Fruit fly (Drosophila melanogaster): ENCODE data around the gene CG8607.

CG8607 gene

dm6 chr3L:7323348-7323747 is 3.5 kb downstream of the CG8607 start, which contains the start of the genes RhoGEF4 and Rint1 (continued):
- no peak for TF ChIP-seq CG8765 (GFP tag; IDR thresholded peaks at IDR 0.05)
- TF ChIP-seq Ets65A (GFP tag): peak; percentile 95
- peak; percentile 62; the same call in 2 of the 3 replicates for TF ChIP-seq jigr1 (GFP tag; IDR thresholded peaks at IDR 0.05)
- peak; percentile 78 for TF ChIP-seq az2 (GFP tag; optimal IDR thresholded peaks at IDR 0.05)
- TF ChIP-seq CG31365 (tag; optimal IDR thresholded peaks at IDR 0.05): no peak
- TF ChIP-seq gsb-n (tag; optimal IDR thresholded peaks at IDR 0.05): no peak
- no peak for TF ChIP-seq tio (GFP tag; optimal IDR thresholded peaks at IDR 0.05)
- TF ChIP-seq CG2678 (tag; optimal IDR thresholded peaks at IDR 0.05): no peak
- TF ChIP-seq sens-2 (GFP tag; IDR thresholded peaks at IDR 0.05): no peak
- peak; percentile 52; the same call in 1 of the 2 replicates for TF ChIP-seq HLH3B (GFP tag; IDR thresholded peaks at IDR 0.05)
- peak; percentile 54 for TF ChIP-seq bcd (GFP tag; optimal IDR thresholded peaks at IDR 0.05)
- peak; percentile 77 for TF ChIP-seq Abd-B (GFP tag; optimal IDR thresholded peaks at IDR 0.05)
- TF ChIP-seq CG14667 (GFP tag; IDR thresholded peaks at IDR 0.05): peak; percentile 56
- TF ChIP-seq otp (GFP tag; IDR thresholded peaks at IDR 0.05): no peak
- TF ChIP-seq Drgx (GFP tag; IDR thresholded peaks at IDR 0.05): no peak
- no peak for TF ChIP-seq CrebB (tag; optimal IDR thresholded peaks at IDR 0.05)
- TF ChIP-seq Vsx1 (GFP tag; optimal IDR thresholded peaks at IDR 0.05): no peak
- no peak for TF ChIP-seq twi (tag; optimal IDR thresholded peaks at IDR 0.05)
- TF ChIP-seq HLHmδ (GFP tag; optimal IDR thresholded peaks at IDR 0.05): no peak
- TF ChIP-seq CG16813 (GFP tag; IDR thresholded peaks at IDR 0.05; ENCODE audit: partially characterized antibody): peak; percentile 34; the same call in 1 of the 3 replicates
- TF ChIP-seq hb (GFP tag; IDR thresholded peaks at IDR 0.05; ENCODE audit: partially characterized antibody): no peak
- TF ChIP-seq mld (GFP tag; IDR thresholded peaks at IDR 0.05; ENCODE audit: partially characterized antibody): no peak
- TF ChIP-seq sug (tag; optimal IDR thresholded peaks at IDR 0.05): peak; percentile 73
- peak; percentile 44 for TF ChIP-seq pho (GFP tag; optimal IDR thresholded peaks at IDR 0.05)
- peak; percentile 81 for TF ChIP-seq CG2712 (tag; optimal IDR thresholded peaks at IDR 0.05)
- TF ChIP-seq Hey (tag; optimal IDR thresholded peaks at IDR 0.05): no peak
- TF ChIP-seq CG7987 (GFP tag; optimal IDR thresholded peaks at IDR 0.05): peak; percentile 13
- peak; percentile 73 for TF ChIP-seq CG31441 (GFP tag; IDR thresholded peaks at IDR 0.05)
- no peak for TF ChIP-seq ATbp (GFP tag; optimal IDR thresholded peaks at IDR 0.05)
- TF ChIP-seq kah (GFP tag; optimal IDR thresholded peaks at IDR 0.05): peak; percentile 36
- peak; percentile 67 for TF ChIP-seq CG18599 (GFP tag; optimal IDR thresholded peaks at IDR 0.05)
- TF ChIP-seq HmgZ (tag; optimal IDR thresholded peaks at IDR 0.05): peak; percentile 85
- TF ChIP-seq dimm (GFP tag; IDR thresholded peaks at IDR 0.05): peak; percentile 41; the same call in 1 of the 2 replicates
- TF ChIP-seq CG10274 (GFP tag; optimal IDR thresholded peaks at IDR 0.05): no peak
- no peak for TF ChIP-seq rib (GFP tag; IDR thresholded peaks at IDR 0.05)
- TF ChIP-seq CG2120 (GFP tag; optimal IDR thresholded peaks at IDR 0.05): peak; percentile 80
- no peak for TF ChIP-seq CG11504 (tag; optimal IDR thresholded peaks at IDR 0.05)
- TF ChIP-seq CG1233 (GFP tag; optimal IDR thresholded peaks at IDR 0.05): no peak
- no peak for TF ChIP-seq nerfin-2 (GFP tag; IDR thresholded peaks at IDR 0.05; ENCODE audit: partially characterized antibody)
- no peak for TF ChIP-seq CG8281 (tag; optimal IDR thresholded peaks at IDR 0.05)
- TF ChIP-seq Ets97D (GFP tag; optimal IDR thresholded peaks at IDR 0.05): peak; percentile 70
- TF ChIP-seq CG18619 (GFP tag; optimal IDR thresholded peaks at IDR 0.05): peak; percentile 62
- TF ChIP-seq CG7745 (tag; optimal IDR thresholded peaks at IDR 0.05): no peak
- peak; percentile 34; the same call in 1 of the 2 replicates for TF ChIP-seq ro (GFP tag; IDR thresholded peaks at IDR 0.05)
- peak; percentile 41 for TF ChIP-seq Fer3 (tag; optimal IDR thresholded peaks at IDR 0.05)
- TF ChIP-seq bbx (GFP tag; IDR thresholded peaks at IDR 0.05; ENCODE audit: partially characterized antibody): no peak
- TF ChIP-seq Gug (GFP tag; IDR thresholded peaks at IDR 0.05): peak; percentile 85
- TF ChIP-seq CG18011 (GFP tag; optimal IDR thresholded peaks at IDR 0.05): peak; percentile 44
- no peak for TF ChIP-seq lov (optimal IDR thresholded peaks at IDR 0.05)
- TF ChIP-seq lov (GFP tag; IDR thresholded peaks at IDR 0.05): peak; percentile 39; the same call in 1 of the 3 replicates
